Fruit fly (Drosophila melanogaster): ENCODE results near the gene CG5521.

The CG5521 gene

dm6 chr3R:26967587-26968312, 1.0 kb downstream of the CG5521 start:
- peak; percentile 49 for TF ChIP-seq CG8159 (tag; optimal IDR thresholded peaks at IDR 0.05)
- no peak for TF ChIP-seq CG13204 (GFP tag; optimal IDR thresholded peaks at IDR 0.05)
- TF ChIP-seq CG34367 (tag; optimal IDR thresholded peaks at IDR 0.05) = peak; percentile 8
- TF ChIP-seq Pif1B (GFP tag; optimal IDR thresholded peaks at IDR 0.05) = peak; percentile 3
- TF ChIP-seq Snoo (tag; optimal IDR thresholded peaks at IDR 0.05) = peak; percentile 38
- no peak for TF ChIP-seq CG17806 (tag; optimal IDR thresholded peaks at IDR 0.05)
- peak; percentile 77 for TF ChIP-seq CG4496 (GFP tag; IDR thresholded peaks at IDR 0.05)
- TF ChIP-seq EcR (GFP tag; optimal IDR thresholded peaks at IDR 0.05) = no peak
- TF ChIP-seq CG8301 (tag; optimal IDR thresholded peaks at IDR 0.05) = peak; percentile 39
- TF ChIP-seq gl (tag; optimal IDR thresholded peaks at IDR 0.05) = no peak
- peak; percentile 5 for TF ChIP-seq CG9948 (tag; optimal IDR thresholded peaks at IDR 0.05)
- peak; percentile 9 for TF ChIP-seq CG15710 (tag; optimal IDR thresholded peaks at IDR 0.05)
- TF ChIP-seq CG32121 (GFP tag; IDR thresholded peaks at IDR 0.05) = peak; percentile 75
- TF ChIP-seq D1 (tag; optimal IDR thresholded peaks at IDR 0.05) = no peak
- TF ChIP-seq CG14655 (GFP tag; optimal IDR thresholded peaks at IDR 0.05) = peak; percentile 46
- TF ChIP-seq Ets98B (GFP tag; IDR thresholded peaks at IDR 0.05) = peak; percentile 67
- no peak for TF ChIP-seq Pif1A (GFP tag; optimal IDR thresholded peaks at IDR 0.05)
- TF ChIP-seq fd96Ca (GFP tag; IDR thresholded peaks at IDR 0.05) = peak; percentile 71; the same call in 2 of the 3 replicates
- no peak for TF ChIP-seq CG10348 (GFP tag; IDR thresholded peaks at IDR 0.05)
- TF ChIP-seq rn (GFP tag; IDR thresholded peaks at IDR 0.05) = no peak; the same call in 1 of the 2 replicates
- peak; percentile 1; the same call in 1 of the 2 replicates for TF ChIP-seq CG12605 (GFP tag; IDR thresholded peaks at IDR 0.05)

dm6 chr3R:26968313-26968605, 1.5 kb downstream of the CG5521 start:
- TF ChIP-seq CG9948 (tag; optimal IDR thresholded peaks at IDR 0.05) (no peak), CG32121 (GFP tag; IDR thresholded peaks at IDR 0.05) (no peak), CG10348 (GFP tag; IDR thresholded peaks at IDR 0.05) (no peak), gl (tag; optimal IDR thresholded peaks at IDR 0.05) (no peak), CG4496 (GFP tag; IDR thresholded peaks at IDR 0.05) (no peak), EcR (GFP tag; optimal IDR thresholded peaks at IDR 0.05) (no peak), Snoo (tag; optimal IDR thresholded peaks at IDR 0.05) (no peak), CG12605 (GFP tag; IDR thresholded peaks at IDR 0.05) (no peak), CG8301 (tag; optimal IDR thresholded peaks at IDR 0.05) (no peak), CG14655 (GFP tag; optimal IDR thresholded peaks at IDR 0.05) (no peak), CG17806 (tag; optimal IDR thresholded peaks at IDR 0.05) (no peak), rn (GFP tag; IDR thresholded peaks at IDR 0.05) (no peak), CG34367 (tag; optimal IDR thresholded peaks at IDR 0.05) (no peak), D1 (tag; optimal IDR thresholded peaks at IDR 0.05) (no peak), fd96Ca (GFP tag; IDR thresholded peaks at IDR 0.05) (no peak), Pif1A (GFP tag; optimal IDR thresholded peaks at IDR 0.05) (no peak), CG13204 (GFP tag; optimal IDR thresholded peaks at IDR 0.05) (no peak), Ets98B (GFP tag; IDR thresholded peaks at IDR 0.05) (no peak), Pif1B (GFP tag; optimal IDR thresholded peaks at IDR 0.05) (no peak), CG8159 (tag; optimal IDR thresholded peaks at IDR 0.05) (no peak)

- TF ChIP-seq CG12605 (GFP tag; IDR thresholded peaks at IDR 0.05) (no peak), Snoo (tag; optimal IDR thresholded peaks at IDR 0.05) (no peak), CG4496 (GFP tag; IDR thresholded peaks at IDR 0.05) (0 out of 3 replicates have a peak, but pooled peaks have one; percentile 40), Ets98B (GFP tag; IDR thresholded peaks at IDR 0.05) (no peak), CG32121 (GFP tag; IDR thresholded peaks at IDR 0.05) (no peak), CG14655 (GFP tag; optimal IDR thresholded peaks at IDR 0.05) (no peak), fd96Ca (GFP tag; IDR thresholded peaks at IDR 0.05) (peak; percentile 64; the same call in 1 of the 3 replicates), EcR (GFP tag; optimal IDR thresholded peaks at IDR 0.05) (peak; percentile 92), Pif1A (GFP tag; optimal IDR thresholded peaks at IDR 0.05) (no peak), gl (tag; optimal IDR thresholded peaks at IDR 0.05) (peak; percentile 21), CG34367 (tag; optimal IDR thresholded peaks at IDR 0.05) (peak; percentile 0), CG13204 (GFP tag; optimal IDR thresholded peaks at IDR 0.05) (no peak), CG17806 (tag; optimal IDR thresholded peaks at IDR 0.05) (no peak), CG8301 (tag; optimal IDR thresholded peaks at IDR 0.05) (no peak), Pif1B (GFP tag; optimal IDR thresholded peaks at IDR 0.05) (no peak), D1 (tag; optimal IDR thresholded peaks at IDR 0.05) (no peak), CG8159 (tag; optimal IDR thresholded peaks at IDR 0.05) (no peak), CG10348 (GFP tag; IDR thresholded peaks at IDR 0.05) (no peak), CG9948 (tag; optimal IDR thresholded peaks at IDR 0.05) (peak; percentile 51), CG15710 (tag; optimal IDR thresholded peaks at IDR 0.05) (peak; percentile 38), rn (GFP tag; IDR thresholded peaks at IDR 0.05) (no peak)
These were observed 2.3 kb downstream of the CG5521 start for dm6 chr3R:26968823-26969638.

DNA sequence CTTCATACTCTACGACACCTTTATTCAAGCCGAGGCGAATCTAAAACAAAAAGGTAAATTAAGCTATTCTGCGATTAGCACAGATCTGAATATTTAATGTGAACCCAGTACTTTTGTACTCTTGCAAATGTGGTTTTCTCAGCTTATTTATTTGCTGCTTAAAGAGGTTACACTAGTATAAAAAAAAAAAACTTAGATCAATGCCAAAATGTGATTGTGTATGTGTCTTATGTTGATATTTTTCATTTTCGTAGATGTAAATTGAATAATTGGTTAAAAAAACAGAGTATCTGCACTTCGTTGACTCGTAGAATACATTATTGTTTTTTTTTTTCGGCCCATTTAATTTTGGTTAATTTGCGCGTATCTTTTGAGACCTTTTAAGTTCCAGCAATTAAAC, 3.0 kb downstream of the CG5521 start:
- TF ChIP-seq CG8159 (tag; optimal IDR thresholded peaks at IDR 0.05) = no peak
- no peak for TF ChIP-seq CG12605 (GFP tag; IDR thresholded peaks at IDR 0.05)
- TF ChIP-seq rn (GFP tag; IDR thresholded peaks at IDR 0.05) = no peak
- no peak for TF ChIP-seq CG15710 (tag; optimal IDR thresholded peaks at IDR 0.05)
- no peak for TF ChIP-seq fd96Ca (GFP tag; IDR thresholded peaks at IDR 0.05)
- no peak for TF ChIP-seq CG9948 (tag; optimal IDR thresholded peaks at IDR 0.05)
- no peak for TF ChIP-seq CG32121 (GFP tag; IDR thresholded peaks at IDR 0.05)
- no peak for TF ChIP-seq Ets98B (GFP tag; IDR thresholded peaks at IDR 0.05)
- no peak for TF ChIP-seq CG8301 (tag; optimal IDR thresholded peaks at IDR 0.05)
- no peak for TF ChIP-seq EcR (GFP tag; optimal IDR thresholded peaks at IDR 0.05)
- TF ChIP-seq CG34367 (tag; optimal IDR thresholded peaks at IDR 0.05) = no peak
- no peak for TF ChIP-seq D1 (tag; optimal IDR thresholded peaks at IDR 0.05)
- no peak for TF ChIP-seq CG17806 (tag; optimal IDR thresholded peaks at IDR 0.05)

DNA sequence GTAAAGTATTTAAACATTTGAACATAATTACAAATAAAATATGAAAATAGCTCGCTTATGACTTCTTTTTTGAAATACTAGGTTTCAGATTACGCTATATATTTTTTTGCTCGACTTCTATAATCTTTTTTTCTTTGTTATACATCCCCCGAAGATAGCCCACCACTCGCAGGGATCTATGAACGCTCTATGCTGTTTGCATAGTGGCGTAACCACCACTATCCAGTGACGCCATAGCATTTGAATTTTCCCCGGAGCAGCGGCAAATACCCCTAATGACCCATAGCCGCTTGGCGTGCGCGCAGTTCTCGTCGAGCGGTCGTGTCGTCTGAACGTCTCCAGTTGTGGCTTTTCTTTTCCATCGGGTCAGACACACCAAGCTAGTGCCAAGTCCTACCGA, 11.5 kb downstream of the CG5521 start, which contains the start of the genes CG14253 and CG46313:
TSS of gene CG14253 (plus strand) at position 301 of the 400 bp plus-strand sequence.
TSS of gene CG46313 (plus strand) at position 301 of the 400 bp plus-strand sequence.
- TF ChIP-seq CG9948 (tag; optimal IDR thresholded peaks at IDR 0.05) = no peak

Data from whole organism, pupa.